Fruit fly (Drosophila melanogaster): ENCODE data around the gene wdb.

- TF ChIP-seq Sp1 (GFP tag; optimal IDR thresholded peaks at IDR 0.05) (no peak), Myc (optimal IDR thresholded peaks at IDR 0.05) (no peak), dl (GFP tag; optimal IDR thresholded peaks at IDR 0.05; ENCODE audit: insufficient read depth in 1 of 2, partially characterized antibody in 2 of 2) (no peak), br (GFP tag; optimal IDR thresholded peaks at IDR 0.05) (no peak), Hr83 (GFP tag; optimal IDR thresholded peaks at IDR 0.05; ENCODE audit: poor library complexity, severe bottlenecking) (no peak), sage (GFP tag; optimal IDR thresholded peaks at IDR 0.05) (no peak), GATAd (GFP tag; optimal IDR thresholded peaks at IDR 0.05) (no peak), usp (GFP tag; optimal IDR thresholded peaks at IDR 0.05) (no peak), fru (GFP tag; optimal IDR thresholded peaks at IDR 0.05) (no peak), pan (optimal IDR thresholded peaks at IDR 0.05) (no peak), tai (GFP tag; optimal IDR thresholded peaks at IDR 0.05) (no peak), h (GFP tag; optimal IDR thresholded peaks at IDR 0.05) (no peak)
These were observed 667 bp upstream of the wdb start, which contains the start of gene pins for dm6 chr3R:27582634-27583181.
